Fruit fly (Drosophila melanogaster) whole organism, embryonic: Measurements from ENCODE around the gene Cyp1.

Experiments used
- B-H2 ChIP-seq: fragments of 200-800 bp; sonication (Bioruptor generic); optimal IDR thresholded peaks from 2 replicates; lab custom pipeline; 2018; ENCODE audit warnings: missing biosample characterization, mild to moderate bottlenecking, missing genetic modification characterization
- CG10462 ChIP-seq: fragments of 200-800 bp; sonication (Bioruptor generic); optimal IDR thresholded peaks from 2 replicates; lab custom pipeline; 2016; ENCODE audit warnings: missing biosample characterization, missing genetic modification characterization
- CG12155 ChIP-seq: fragments of 200-800 bp; sonication (Bioruptor generic); optimal IDR thresholded peaks from 3 replicates; lab custom pipeline; 2016; ENCODE audit warnings: missing biosample characterization, missing genetic modification characterization
- CG12219 ChIP-seq: fragments of 200-800 bp; sonication (Bioruptor generic); optimal IDR thresholded peaks from 3 replicates; lab custom pipeline; 2018; ENCODE audit warnings: missing biosample characterization, mild to moderate bottlenecking, missing genetic modification characterization
- CG1233 ChIP-seq: fragments of 200-800 bp; sonication (Bioruptor generic); optimal IDR thresholded peaks from 4 replicates; lab custom pipeline; 2018; ENCODE audit warnings: missing biosample characterization, mild to moderate bottlenecking, missing genetic modification characterization
- CG12942 ChIP-seq: fragments of 200-800 bp; sonication (Bioruptor generic); optimal IDR thresholded peaks from 3 replicates; lab custom pipeline; 2016; ENCODE audit warnings: missing biosample characterization, missing genetic modification characterization
- CG13287 ChIP-seq: fragments of 200-800 bp; sonication (Bioruptor generic); IDR thresholded peaks from 2 replicates; pipeline ENCODE4 v1.3.6; 2022; ENCODE audit warnings: missing biosample characterization, missing genetic modification characterization; ENCODE audit not compliant: partially characterized antibody
- CG1647 ChIP-seq: fragments of 200-800 bp; sonication (Bioruptor generic); optimal IDR thresholded peaks from 3 replicates; lab custom pipeline; 2016; ENCODE audit warnings: missing biosample characterization, missing genetic modification characterization
- CG18619 ChIP-seq: fragments of 200-800 bp; sonication (Bioruptor generic); optimal IDR thresholded peaks from 3 replicates; lab custom pipeline; 2017; ENCODE audit warnings: missing biosample characterization, mild to moderate bottlenecking, missing genetic modification characterization
- CG2202 ChIP-seq: fragments of 200-800 bp; sonication (Bioruptor generic); optimal IDR thresholded peaks from 2 replicates; lab custom pipeline; 2018; ENCODE audit warnings: missing biosample characterization, mild to moderate bottlenecking, missing genetic modification characterization
- CG32772 ChIP-seq: fragments of 200-800 bp; sonication (Bioruptor generic); IDR thresholded peaks from 2 replicates; pipeline ENCODE4 v1.3.6; 2022; ENCODE audit warnings: missing biosample characterization, missing genetic modification characterization
- CG4617 ChIP-seq: fragments of 200-800 bp; sonication (Bioruptor generic); optimal IDR thresholded peaks from 3 replicates; lab custom pipeline; 2016; ENCODE audit warnings: missing biosample characterization, missing genetic modification characterization, borderline replicate concordance
- CG6683 ChIP-seq: fragments of 200-800 bp; sonication (Bioruptor generic); optimal IDR thresholded peaks from 2 replicates; lab custom pipeline; 2017; ENCODE audit warnings: missing biosample characterization, mild to moderate bottlenecking, missing genetic modification characterization, missing genetic modification reagents
- CG7271 ChIP-seq: fragments of 200-800 bp; sonication (Bioruptor generic); optimal IDR thresholded peaks from 2 replicates; lab custom pipeline; 2018; ENCODE audit warnings: missing biosample characterization, mild to moderate bottlenecking, missing genetic modification characterization, moderate library complexity
- CG7357 ChIP-seq: fragments of 200-800 bp; sonication (Bioruptor generic); IDR thresholded peaks from 3 replicates; pipeline ENCODE4 v1.3.6; 2022; ENCODE audit warnings: missing biosample characterization, missing genetic modification characterization
- CG9797 ChIP-seq: fragments of 200-800 bp; sonication (Bioruptor generic); optimal IDR thresholded peaks from 3 replicates; lab custom pipeline; 2018; ENCODE audit warnings: missing biosample characterization, mild to moderate bottlenecking, missing genetic modification characterization
- CG9817 ChIP-seq: fragments of 200-800 bp; sonication (Bioruptor generic); optimal IDR thresholded peaks from 2 replicates; lab custom pipeline; 2018; ENCODE audit warnings: missing biosample characterization, mild to moderate bottlenecking, missing genetic modification characterization, moderate library complexity
- CoRest ChIP-seq: fragments of 200-800 bp; sonication (Bioruptor generic); optimal IDR thresholded peaks from 3 replicates; lab custom pipeline; 2018; ENCODE audit warnings: missing biosample characterization, mild to moderate bottlenecking, missing genetic modification characterization, moderate library complexity
- D19B ChIP-seq: fragments of 200-800 bp; sonication (Bioruptor generic); optimal IDR thresholded peaks from 2 replicates; lab custom pipeline; 2017; ENCODE audit warnings: missing biosample characterization, mild to moderate bottlenecking, missing genetic modification characterization
- Dref ChIP-seq: fragments of 200-800 bp; sonication (Bioruptor generic); IDR thresholded peaks from 2 replicates; pipeline ENCODE4 v1.3.6; 2022; ENCODE audit warnings: missing biosample characterization, missing genetic modification characterization
- E2f2 ChIP-seq: fragments of 200-800 bp; sonication (Bioruptor generic); IDR thresholded peaks from 2 replicates; pipeline ENCODE4 v1.3.6; 2022; ENCODE audit warnings: missing biosample characterization, missing genetic modification characterization
- GATAe ChIP-seq: fragments of 200-800 bp; sonication (Bioruptor generic); conservative IDR thresholded peaks from 2 replicates; pipeline ENCODE4 v1.3.6; 2022; ENCODE audit warnings: missing biosample characterization, missing genetic modification characterization
- Gug ChIP-seq: fragments of 200-800 bp; sonication (Bioruptor generic); IDR thresholded peaks from 4 replicates; pipeline ENCODE4 v1.3.6; 2022; ENCODE audit warnings: missing biosample characterization, missing genetic modification characterization
- HLHmδ ChIP-seq: fragments of 200-800 bp; sonication (Bioruptor generic); optimal IDR thresholded peaks from 2 replicates; lab custom pipeline; 2018; ENCODE audit warnings: missing biosample characterization, mild to moderate bottlenecking, missing genetic modification characterization, moderate library complexity
- Hand ChIP-seq: fragments of 200-800 bp; sonication (Bioruptor generic); optimal IDR thresholded peaks from 2 replicates; lab custom pipeline; 2017; ENCODE audit warnings: mild to moderate bottlenecking, missing biosample characterization, missing genetic modification reagents, missing genetic modification characterization
- Hmr ChIP-seq: fragments of 200-800 bp; sonication (Bioruptor generic); optimal IDR thresholded peaks from 3 replicates; lab custom pipeline; 2017; ENCODE audit warnings: mild to moderate bottlenecking, missing biosample characterization, missing genetic modification reagents, missing genetic modification characterization
- Hr51 ChIP-seq, 2 experiments: fragments of 200-800 bp; sonication (Bioruptor generic); optimal IDR thresholded peaks; 2 replicates in 1 of 2; 3 replicates in 1 of 2; lab custom pipeline; 2016 to 2018; ENCODE audit warnings: missing biosample characterization in 2 of 2, missing genetic modification characterization in 2 of 2, mild to moderate bottlenecking in 1 of 2, moderate library complexity in 1 of 2
- Lpt ChIP-seq: fragments of >200 bp; optimal IDR thresholded peaks from 2 replicates; lab custom pipeline; 2018; ENCODE audit warnings: missing biosample characterization, missing genetic modification characterization
- Mad ChIP-seq: fragments of 200-800 bp; sonication (Bioruptor generic); optimal IDR thresholded peaks from 2 replicates; lab custom pipeline; 2016; ENCODE audit warnings: missing biosample characterization, missing genetic modification characterization
- NK7.1 ChIP-seq: fragments of 200-800 bp; sonication (Bioruptor generic); optimal IDR thresholded peaks from 3 replicates; lab custom pipeline; 2016; ENCODE audit warnings: missing biosample characterization, missing genetic modification characterization
- Tbp ChIP-seq: fragments of >200 bp; optimal IDR thresholded peaks from 2 replicates; lab custom pipeline; 2018; ENCODE audit warnings: missing biosample characterization, missing genetic modification characterization
- al ChIP-seq: fragments of 200-800 bp; sonication (Bioruptor generic); IDR thresholded peaks from 2 replicates; pipeline ENCODE4 v1.3.6; 2022; ENCODE audit warnings: missing biosample characterization, missing genetic modification characterization
- bowl ChIP-seq: fragments of 200-800 bp; sonication (Bioruptor generic); IDR thresholded peaks from 2 replicates; pipeline ENCODE4 v1.3.6; 2022; ENCODE audit warnings: missing biosample characterization, missing genetic modification characterization
- caup ChIP-seq: fragments of 200-800 bp; sonication (Bioruptor generic); optimal IDR thresholded peaks from 3 replicates; lab custom pipeline; 2017; ENCODE audit warnings: missing biosample characterization, mild to moderate bottlenecking, missing genetic modification characterization, moderate library complexity; ENCODE audit not compliant: severe bottlenecking
- chn ChIP-seq: fragments of 200-800 bp; sonication (Bioruptor generic); optimal IDR thresholded peaks from 2 replicates; lab custom pipeline; 2016; ENCODE audit warnings: missing biosample characterization, missing genetic modification characterization
- dmrt11E ChIP-seq: fragments of 200-800 bp; sonication (Bioruptor generic); optimal IDR thresholded peaks from 3 replicates; lab custom pipeline; 2018; ENCODE audit warnings: missing biosample characterization, mild to moderate bottlenecking, missing genetic modification characterization, moderate library complexity
- en ChIP-seq: fragments of 200-800 bp; sonication (Bioruptor generic); optimal IDR thresholded peaks from 2 replicates; lab custom pipeline; 2016; ENCODE audit warnings: missing biosample characterization, missing genetic modification characterization
- gro ChIP-seq: fragments of 200-800 bp; sonication (Bioruptor generic); optimal IDR thresholded peaks from 2 replicates; lab custom pipeline; 2016; ENCODE audit warnings: missing biosample characterization, missing genetic modification characterization
- gsb-n ChIP-seq: fragments of 200-800 bp; sonication (Bioruptor generic); optimal IDR thresholded peaks from 3 replicates; lab custom pipeline; 2018; ENCODE audit warnings: missing biosample characterization, mild to moderate bottlenecking, missing genetic modification characterization
- gt ChIP-seq: fragments of 200-800 bp; sonication (Bioruptor generic); IDR thresholded peaks from 2 replicates; pipeline ENCODE4 v1.3.6; 2022; ENCODE audit warnings: missing biosample characterization, missing genetic modification characterization
- ken ChIP-seq: fragments of 200-800 bp; sonication (Bioruptor generic); IDR thresholded peaks from 3 replicates; pipeline ENCODE4 v1.3.6; 2022; ENCODE audit warnings: missing biosample characterization, missing genetic modification characterization
- klu ChIP-seq: fragments of 200-800 bp; sonication (Bioruptor generic); IDR thresholded peaks from 2 replicates; pipeline ENCODE4 v1.3.6; 2022; ENCODE audit warnings: missing biosample characterization, missing genetic modification characterization
- mam ChIP-seq: fragments of 200-800 bp; sonication (Bioruptor generic); optimal IDR thresholded peaks from 3 replicates; lab custom pipeline; 2016; ENCODE audit warnings: missing biosample characterization, missing genetic modification characterization
- pros ChIP-seq: fragments of 200-800 bp; sonication (Bioruptor generic); optimal IDR thresholded peaks from 3 replicates; lab custom pipeline; 2019; ENCODE audit warnings: missing biosample characterization, mild to moderate bottlenecking, missing genetic modification characterization, moderate library complexity
- salm ChIP-seq: fragments of 200-800 bp; sonication (Bioruptor generic); optimal IDR thresholded peaks from 2 replicates; lab custom pipeline; 2018; ENCODE audit warnings: missing biosample characterization, mild to moderate bottlenecking, missing genetic modification characterization
- ssp ChIP-seq: fragments of 200-800 bp; sonication (Bioruptor generic); IDR thresholded peaks from 2 replicates; pipeline ENCODE4 v1.3.6; 2022; ENCODE audit warnings: missing biosample characterization, missing genetic modification characterization
- tgo ChIP-seq: fragments of 200-800 bp; sonication (Bioruptor generic); IDR thresholded peaks from 3 replicates; pipeline ENCODE4 v1.3.6; 2022; ENCODE audit warnings: missing biosample characterization, missing genetic modification characterization
- wdn ChIP-seq: fragments of 200-800 bp; sonication (Bioruptor generic); IDR thresholded peaks from 2 replicates; pipeline ENCODE4 v1.3.6; 2022; ENCODE audit warnings: missing biosample characterization, missing genetic modification characterization
- z ChIP-seq: fragments of 200-800 bp; sonication (Bioruptor generic); IDR thresholded peaks from 3 replicates; pipeline ENCODE4 v1.3.6; 2022; ENCODE audit warnings: missing biosample characterization, missing genetic modification characterization

Gene Cyp1

dm6 chrX:16320197-16320921, at the start of gene Cyp1 (continued):
- peak; percentile 77 for TF ChIP-seq CG13287 (GFP tag; lab: Robert Waterston, UW)
- peak; percentile 38; the same call in 2 of the 4 replicates for TF ChIP-seq Gug
- peak; percentile 64 for TF ChIP-seq E2f2 (GFP tag; lab: Robert Waterston, UW)
- TF ChIP-seq gsb-n (tag; lab: Kevin White, UChicago), result no peak
- TF ChIP-seq tgo, result peak; percentile 52; the same call in 2 of the 3 replicates
- no peak for TF ChIP-seq GATAe (GFP tag; lab: Robert Waterston, UW)
- TF ChIP-seq CG32772, result peak; percentile 32; the same call in 1 of the 2 replicates
- TF ChIP-seq pros (GFP tag; lab: Kevin White, UChicago), result no peak
- TF ChIP-seq Hmr, result peak; percentile 56
- TF ChIP-seq CG6683 (GFP tag; lab: Kevin White, UChicago), result no peak
- no peak for TF ChIP-seq D19B (GFP tag; lab: Kevin White, UChicago)
- TF ChIP-seq CG12942 (GFP tag; lab: Kevin White, UChicago), result no peak
- no peak for TF ChIP-seq CG1647 (GFP tag; lab: Kevin White, UChicago)
- TF ChIP-seq CG1233, result peak; percentile 33
- TF ChIP-seq CG9817 (tag; lab: Kevin White, UChicago), result peak; percentile 38
- peak; percentile 18 for TF ChIP-seq mam
- TF ChIP-seq CG7357 (GFP tag; lab: Robert Waterston, UW), result peak; percentile 34; the same call in 1 of the 3 replicates
- 0 out of 2 replicates have a peak, but pooled peaks have one; percentile 23 for TF ChIP-seq klu (GFP tag; lab: Robert Waterston, UW)
- peak; percentile 59 for TF ChIP-seq gt (GFP tag; lab: Robert Waterston, UW)
- no peak for TF ChIP-seq Tbp
- TF ChIP-seq CG9797 (GFP tag; lab: Kevin White, UChicago), result peak; percentile 41
- TF ChIP-seq al (GFP tag; lab: Robert Waterston, UW), result 0 out of 2 replicates have a peak, but pooled peaks have one; percentile 26
- peak in 1 of 2 experiments; percentile 5 for TF ChIP-seq Hr51 (GFP tag; optimal IDR thresholded peaks at IDR 0.05; lab: Kevin White, UChicago)
- no peak for TF ChIP-seq chn (GFP tag; lab: Kevin White, UChicago)
- TF ChIP-seq HLHmδ (GFP tag; lab: Kevin White, UChicago), result peak; percentile 31
- peak; percentile 47 for TF ChIP-seq B-H2
- TF ChIP-seq CG12155, result no peak
- no peak for TF ChIP-seq CG10462 (GFP tag; lab: Kevin White, UChicago)
- TF ChIP-seq caup, result peak; percentile 21
- TF ChIP-seq ssp, result peak; percentile 74
- TF ChIP-seq CoRest (tag; lab: Kevin White, UChicago), result peak; percentile 32
- TF ChIP-seq dmrt11E (tag; lab: Kevin White, UChicago), result peak; percentile 23
- TF ChIP-seq NK7.1 (GFP tag; lab: Kevin White, UChicago), result no peak
- TF ChIP-seq CG4617 (GFP tag; lab: Kevin White, UChicago), result no peak
- no peak for TF ChIP-seq salm
- TF ChIP-seq Hand (GFP tag; lab: Kevin White, UChicago), result no peak
- no peak for TF ChIP-seq CG2202 (tag; lab: Kevin White, UChicago)
- no peak for TF ChIP-seq CG12219 (GFP tag; lab: Kevin White, UChicago)
- TF ChIP-seq Mad, result no peak
- no peak for TF ChIP-seq gro
- no peak for TF ChIP-seq bowl
- no peak for TF ChIP-seq en (GFP tag; lab: Kevin White, UChicago)
- TF ChIP-seq Lpt (GFP tag; lab: Kevin White, UChicago), result no peak
- TF ChIP-seq wdn (GFP tag; lab: Robert Waterston, UW), result peak; percentile 42; the same call in 1 of the 2 replicates
- TF ChIP-seq z (GFP tag; lab: Robert Waterston, UW), result no peak
- peak; percentile 83 for TF ChIP-seq Dref (GFP tag; lab: Robert Waterston, UW)
- peak; percentile 19 for TF ChIP-seq CG7271 (tag; lab: Kevin White, UChicago)
- no peak for TF ChIP-seq CG18619
- peak; percentile 47; the same call in 1 of the 3 replicates for TF ChIP-seq ken (GFP tag; lab: Robert Waterston, UW)
